Worm (Caenorhabditis elegans) whole organism, L4 larva: ENCODE measurements around the gene xbx-9.

Experiments used
- ces-1 ChIP-seq: fragments of 150-350 bp; sonication (generic microtip); optimal IDR thresholded peaks from 4 replicates; lab custom pipeline; 2014; ENCODE audit warnings: missing biosample characterization, missing genetic modification reagents, missing genetic modification characterization
- lin-15B ChIP-seq: fragments of 150-350 bp; sonication (generic microtip); optimal IDR thresholded peaks from 3 replicates; lab custom pipeline; 2014; ENCODE audit warnings: missing biosample characterization, missing genetic modification characterization
- nhr-77 ChIP-seq: fragments of 150-350 bp; optimal IDR thresholded peaks from 2 replicates; lab custom pipeline; 2014; ENCODE audit warnings: missing biosample characterization, missing genetic modification characterization
- snpc-4 ChIP-seq: fragments of 150-350 bp; optimal IDR thresholded peaks from 2 replicates; lab custom pipeline; 2014; ENCODE audit warnings: missing biosample characterization, missing genetic modification characterization

- no peak for TF ChIP-seq snpc-4
- no peak for TF ChIP-seq nhr-77
- no peak for TF ChIP-seq lin-15B
- no peak for TF ChIP-seq ces-1 (GFP tag; lab: Kevin White, UChicago)
These were observed 39.9 kb downstream of the xbx-9 start for ce11 chrV:12773852-12774251.
